Worm (Caenorhabditis elegans) whole organism, young adult: ENCODE data around the gene lido-7.

Experiments
- F57C9.4 ChIP-seq: sonication (generic microtip); optimal IDR thresholded peaks from 2 replicates; lab custom pipeline; 2017; ENCODE audit warnings: mild to moderate bottlenecking, missing genetic modification characterization, missing compliant biosample characterization
- chd-7 ChIP-seq: sonication (generic microtip); optimal IDR thresholded peaks from 2 replicates; lab custom pipeline; 2016; ENCODE audit warnings: mild to moderate bottlenecking, missing genetic modification characterization, moderate library complexity, missing compliant biosample characterization
- lin-35 ChIP-seq, 3 experiments: fragments of 150-350 bp in 2 of 3; sonication (generic microtip) in 1 of 3; optimal IDR thresholded peaks; 2 replicates each; lab custom pipeline; 2014 to 2018; ENCODE audit warnings: missing biosample characterization in 3 of 3, missing genetic modification characterization in 3 of 3, missing genetic modification reagents in 3 of 3
- unc-62 ChIP-seq: fragments of 150-350 bp; optimal IDR thresholded peaks from 2 replicates; lab custom pipeline; 2014; ENCODE audit warnings: missing biosample characterization, missing genetic modification reagents, missing genetic modification characterization

DNA sequence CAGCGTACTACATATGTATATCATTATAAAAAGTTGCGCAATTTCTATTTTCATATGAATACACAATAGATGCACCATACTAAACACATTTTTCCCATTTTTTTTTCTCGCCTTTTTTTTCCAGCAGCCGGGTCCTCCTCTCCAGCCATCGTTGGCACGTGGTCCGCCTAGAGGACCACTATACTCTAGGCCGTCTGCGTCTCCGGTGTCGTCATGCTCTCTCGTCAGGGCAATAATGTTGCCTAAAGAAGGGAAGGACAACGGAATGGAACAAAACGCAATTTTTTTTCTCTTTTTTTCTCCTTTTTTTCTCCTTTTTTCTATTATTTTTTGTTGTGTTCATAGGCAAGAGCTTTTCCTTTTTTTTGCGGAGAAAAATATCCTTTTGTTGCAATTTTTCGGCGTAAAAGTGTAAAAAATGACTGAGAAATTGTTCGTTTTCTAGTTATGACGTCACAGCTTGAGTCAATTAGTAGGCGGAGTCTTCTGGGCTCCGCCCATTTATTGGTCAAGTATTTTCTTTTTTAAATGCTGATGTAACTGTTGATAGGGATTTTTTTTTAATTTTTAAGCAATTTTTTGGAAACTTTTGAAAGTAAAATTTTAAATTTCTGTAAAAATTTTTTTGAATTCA is 25.5 kb upstream of the lido-7 start:
- no peak for TF ChIP-seq unc-62
- no peak for TF ChIP-seq F57C9.4
- TF ChIP-seq chd-7 (tag; lab: Kevin White, UChicago) = no peak
- TF ChIP-seq lin-35 (GFP tag; optimal IDR thresholded peaks at IDR 0.05; lab: Kevin White, UChicago) = no peak
